Worm (Caenorhabditis elegans) whole organism, L4/young adult: ENCODE measurements around the gene F58F12.3.

Experiments
- W03F9.2 ChIP-seq: fragments of 150-350 bp; optimal IDR thresholded peaks from 2 replicates; lab custom pipeline; 2014; ENCODE audit warnings: missing biosample characterization, missing genetic modification characterization
- dao-5 ChIP-seq: sonication (generic microtip); optimal IDR thresholded peaks from 2 replicates; lab custom pipeline; 2016; ENCODE audit warnings: missing genotype, missing genetic modification characterization, moderate library complexity, missing compliant biosample characterization
- him-1 ChIP-seq: sonication (generic microtip); optimal IDR thresholded peaks from 2 replicates; lab custom pipeline; 2016; ENCODE audit warnings: missing genotype, missing genetic modification reagents, missing genetic modification characterization, missing compliant biosample characterization

F58F12.3 gene

ce11 chrII:6343893-6344292 is 47.2 kb downstream of the F58F12.3 start, which contains the start of gene txt-18:
Gene txt-18 (plus strand): TSS chrII:6344072.
- TF ChIP-seq him-1 (tag; lab: Kevin White, UChicago) (no peak), dao-5 (tag; lab: Kevin White, UChicago) (no peak), W03F9.2 (tag; lab: Kevin White, UChicago) (no peak)

ce11 chrII:6342455-6342854 is 48.6 kb downstream of the F58F12.3 start:
- no peak for TF ChIP-seq dao-5 (tag; lab: Kevin White, UChicago)
- no peak for TF ChIP-seq W03F9.2 (tag; lab: Kevin White, UChicago)
- TF ChIP-seq him-1 (tag; lab: Kevin White, UChicago): no peak

- TF ChIP-seq him-1 (tag; lab: Kevin White, UChicago): no peak
- no peak for TF ChIP-seq W03F9.2 (tag; lab: Kevin White, UChicago)
- TF ChIP-seq dao-5 (tag; lab: Kevin White, UChicago): no peak
These were observed 50.0 kb downstream of the F58F12.3 start for ce11 chrII:6341076-6341475.

- TF ChIP-seq dao-5 (tag; lab: Kevin White, UChicago) (no peak), W03F9.2 (tag; lab: Kevin White, UChicago) (no peak), him-1 (tag; lab: Kevin White, UChicago) (no peak)
These were observed 51.1 kb downstream of the F58F12.3 start, which contains the start of gene C32D5.7 for ce11 chrII:6339948-6340347. Gene C32D5.7 (minus strand): TSS chrII:6340048.

ce11 chrII:6339511-6339910 is 51.6 kb downstream of the F58F12.3 start:
- TF ChIP-seq him-1 (tag; lab: Kevin White, UChicago): no peak
- TF ChIP-seq dao-5 (tag; lab: Kevin White, UChicago): no peak
- TF ChIP-seq W03F9.2 (tag; lab: Kevin White, UChicago): no peak
